Fruit fly (Drosophila melanogaster) S2 (cell line): ENCODE results near the gene CG33966.

Experiments
- CG8478 ChIP-seq: fragments of >200 bp; optimal IDR thresholded peaks from 2 replicates; lab custom pipeline; 2018
- CTCF ChIP-seq, 2 experiments: fragments of >200 bp; optimal IDR thresholded peaks; 2 replicates each; lab custom pipeline; 2018

dm6 chr3L:1193123-1193844 lies 40.6 kb upstream of the CG33966 start, which contains the start of gene Trhn:
- TF ChIP-seq CTCF (optimal IDR thresholded peaks at IDR 0.05; lab: Kevin White, UChicago) (no peak), CG8478 (lab: Kevin White, UChicago) (no peak)
